Fruit fly (Drosophila melanogaster): ENCODE measurements around the gene slp2.
A peak's percentile ranks its signal among the peaks of the same experiment; 100 is the strongest.

slp2 gene

DNA sequence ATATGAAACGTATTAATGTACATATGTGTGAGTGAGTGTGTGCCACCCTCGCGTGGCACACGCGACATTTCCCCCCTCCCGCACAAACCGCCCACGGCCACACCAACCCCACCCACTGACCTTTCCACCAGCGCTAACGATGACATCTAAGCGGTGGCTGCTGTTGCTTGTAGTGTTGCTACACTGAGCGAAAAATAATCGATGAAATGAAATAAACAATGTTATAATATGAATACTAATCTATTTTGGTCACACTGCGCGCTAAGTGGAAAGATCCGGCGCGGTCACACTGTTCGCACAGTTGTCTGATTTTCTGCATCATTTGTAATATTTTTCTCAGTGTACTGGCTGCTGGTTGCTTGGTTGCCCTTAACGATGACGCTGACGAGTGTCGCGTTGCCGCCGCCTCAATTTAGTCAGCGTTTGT lies 4.4 kb upstream of the slp2 start (continued):
- TF ChIP-seq CG1529 (GFP tag; optimal IDR thresholded peaks at IDR 0.05) (peak; percentile 97), ci (GFP tag; IDR thresholded peaks at IDR 0.05) (peak; percentile 99), CG43689 (GFP tag; IDR thresholded peaks at IDR 0.05) (peak; percentile 90), lilli (GFP tag; optimal IDR thresholded peaks at IDR 0.05) (peak; percentile 94), ro (GFP tag; IDR thresholded peaks at IDR 0.05) (peak; percentile 94), E2f2 (GFP tag; IDR thresholded peaks at IDR 0.05) (peak; percentile 76), CG10366 (GFP tag; IDR thresholded peaks at IDR 0.05) (peak; percentile 96), CG17359 (tag; optimal IDR thresholded peaks at IDR 0.05) (peak; percentile 97), CG2889 (GFP tag; IDR thresholded peaks at IDR 0.05) (peak; percentile 90), slou (GFP tag; optimal IDR thresholded peaks at IDR 0.05) (peak; percentile 93), nerfin-2 (GFP tag; IDR thresholded peaks at IDR 0.05; ENCODE audit: partially characterized antibody) (0 out of 2 replicates have a peak, but pooled peaks have one; percentile 33), CG13424 (tag; optimal IDR thresholded peaks at IDR 0.05) (peak; percentile 95), Stat92E (GFP tag; optimal IDR thresholded peaks at IDR 0.05) (peak in 1 of 3 experiments; percentile 97), Scr (GFP tag; IDR thresholded peaks at IDR 0.05; ENCODE audit: partially characterized antibody) (no peak), tup (GFP tag; optimal IDR thresholded peaks at IDR 0.05) (peak; percentile 94), Myb (GFP tag; optimal IDR thresholded peaks at IDR 0.05) (peak; percentile 83), nom (GFP tag; optimal IDR thresholded peaks at IDR 0.05) (no peak), CG4424 (GFP tag; optimal IDR thresholded peaks at IDR 0.05) (peak; percentile 98), BtbVII (GFP tag; optimal IDR thresholded peaks at IDR 0.05) (peak; percentile 80), pzg (GFP tag; optimal IDR thresholded peaks at IDR 0.05) (no peak), cas (GFP tag; IDR thresholded peaks at IDR 0.05) (peak; percentile 77; the same call in 1 of the 2 replicates), Side (GFP tag; optimal IDR thresholded peaks at IDR 0.05) (peak; percentile 95), HLHmδ (GFP tag; optimal IDR thresholded peaks at IDR 0.05) (peak; percentile 95), CG10321 (GFP tag; IDR thresholded peaks at IDR 0.05) (peak; percentile 61; the same call in 1 of the 2 replicates), bcd (GFP tag; optimal IDR thresholded peaks at IDR 0.05) (peak; percentile 96), wor (GFP tag; IDR thresholded peaks at IDR 0.05) (peak; percentile 92), CG9817 (tag; optimal IDR thresholded peaks at IDR 0.05) (peak; percentile 92), CG2678 (tag; optimal IDR thresholded peaks at IDR 0.05) (peak; percentile 95), scrt (GFP tag; optimal IDR thresholded peaks at IDR 0.05) (peak; percentile 88), Mad (GFP tag; optimal IDR thresholded peaks at IDR 0.05) (peak; percentile 96), h (optimal IDR thresholded peaks at IDR 0.05) (no peak), mld (GFP tag; IDR thresholded peaks at IDR 0.05; ENCODE audit: partially characterized antibody) (no peak), CG17802 (tag; optimal IDR thresholded peaks at IDR 0.05) (peak; percentile 91), stwl (tag; optimal IDR thresholded peaks at IDR 0.05) (peak; percentile 99), Xbp1 (GFP tag; optimal IDR thresholded peaks at IDR 0.05) (peak; percentile 97), Oaz (GFP tag; IDR thresholded peaks at IDR 0.05) (peak; percentile 87), Dfd (GFP tag; optimal IDR thresholded peaks at IDR 0.05) (no peak), ken (GFP tag; IDR thresholded peaks at IDR 0.05) (peak; percentile 98), br (optimal IDR thresholded peaks at IDR 0.05) (no peak), CG2875 (GFP tag; optimal IDR thresholded peaks at IDR 0.05) (peak; percentile 98), CG10267 (tag; optimal IDR thresholded peaks at IDR 0.05) (peak; percentile 94), luna (GFP tag; optimal IDR thresholded peaks at IDR 0.05) (peak; percentile 75), CG7556 (GFP tag; optimal IDR thresholded peaks at IDR 0.05) (peak; percentile 97), Dref (GFP tag; IDR thresholded peaks at IDR 0.05) (no peak), CG12391 (tag; optimal IDR thresholded peaks at IDR 0.05) (peak; percentile 97), CG3163 (GFP tag; optimal IDR thresholded peaks at IDR 0.05) (peak; percentile 77), zfh2 (GFP tag; optimal IDR thresholded peaks at IDR 0.05) (peak; percentile 55), CG34224 (GFP tag; IDR thresholded peaks at IDR 0.05; ENCODE audit: partially characterized antibody) (no peak; the same call in 2 of the 3 replicates), ara (GFP tag; IDR thresholded peaks at IDR 0.05) (peak; percentile 98), CG15479 (GFP tag; optimal IDR thresholded peaks at IDR 0.05) (peak; percentile 39), lab (GFP tag; optimal IDR thresholded peaks at IDR 0.05) (peak; percentile 94)
